Worm (Caenorhabditis elegans) whole organism, mixed stage, embryonic: ENCODE measurements around the gene aat-4.
"Not testable (repeated sequence)": the region's sequence is repeated elsewhere in the genome, so short reads cannot be mapped to it uniquely, and the experiment has no call there.

ENCODE experiments used
- M03D4.4 ChIP-seq: sonication (generic microtip); optimal IDR thresholded peaks from 2 replicates; lab custom pipeline; 2017; ENCODE audit warnings: mild to moderate bottlenecking, missing genetic modification characterization, missing compliant biosample characterization
- bed-3 ChIP-seq: fragments of 200-800 bp; sonication (Bioruptor generic); optimal IDR thresholded peaks from 3 replicates; lab custom pipeline; 2018; ENCODE audit warnings: mild to moderate bottlenecking, missing genetic modification characterization, moderate library complexity, missing compliant biosample characterization
- blmp-1 ChIP-seq: fragments of 150-350 bp; optimal IDR thresholded peaks from 2 replicates; lab custom pipeline; 2014; ENCODE audit warnings: missing biosample characterization, missing genetic modification characterization
- ceh-43 ChIP-seq: fragments of 200-800 bp; sonication (Bioruptor generic); optimal IDR thresholded peaks from 2 replicates; lab custom pipeline; 2018; ENCODE audit warnings: mild to moderate bottlenecking, missing genetic modification characterization, moderate library complexity, missing compliant biosample characterization
- ceh-83 ChIP-seq: fragments of 200-800 bp; sonication (Bioruptor generic); optimal IDR thresholded peaks from 2 replicates; lab custom pipeline; 2018; ENCODE audit warnings: mild to moderate bottlenecking, missing genetic modification characterization, missing compliant biosample characterization
- ces-1 ChIP-seq: fragments of 150-350 bp; optimal IDR thresholded peaks from 2 replicates; lab custom pipeline; 2014; ENCODE audit warnings: missing biosample characterization, missing genetic modification reagents, missing genetic modification characterization
- cnd-1 ChIP-seq: fragments of 200-800 bp; sonication (Bioruptor generic); optimal IDR thresholded peaks from 2 replicates; lab custom pipeline; 2018; ENCODE audit warnings: mild to moderate bottlenecking, missing genetic modification characterization, missing compliant biosample characterization
- drap-1 ChIP-seq: fragments of 200-800 bp; sonication (Bioruptor generic); optimal IDR thresholded peaks from 3 replicates; lab custom pipeline; 2018; ENCODE audit warnings: mild to moderate bottlenecking, missing genetic modification characterization, missing compliant biosample characterization
- elt-1 ChIP-seq: sonication (generic microtip); optimal IDR thresholded peaks from 2 replicates; lab custom pipeline; 2017; ENCODE audit warnings: missing genetic modification characterization, mild to moderate bottlenecking, missing compliant biosample characterization, antibody characterized with exemption, moderate library complexity, borderline replicate concordance; ENCODE audit not compliant: insufficient read depth
- elt-3 ChIP-seq: fragments of 150-350 bp; optimal IDR thresholded peaks from 2 replicates; lab custom pipeline; 2014; ENCODE audit warnings: missing biosample characterization, missing genetic modification characterization
- flh-1 ChIP-seq: fragments of 200-800 bp; sonication (Bioruptor generic); optimal IDR thresholded peaks from 2 replicates; lab custom pipeline; 2018; ENCODE audit warnings: mild to moderate bottlenecking, missing genetic modification characterization, moderate library complexity, missing compliant biosample characterization
- ham-2 ChIP-seq: fragments of 200-800 bp; sonication (Bioruptor generic); optimal IDR thresholded peaks from 2 replicates; lab custom pipeline; 2018; ENCODE audit warnings: mild to moderate bottlenecking, missing genetic modification characterization, missing compliant biosample characterization
- hlh-1 ChIP-seq: fragments of 150-350 bp; optimal IDR thresholded peaks from 2 replicates; lab custom pipeline; 2014; ENCODE audit warnings: missing biosample characterization, missing genetic modification reagents, missing genetic modification characterization
- lin-13 ChIP-seq: fragments of 150-350 bp; optimal IDR thresholded peaks from 2 replicates; lab custom pipeline; 2014; ENCODE audit warnings: missing biosample characterization, missing genetic modification characterization
- mab-5 ChIP-seq: fragments of 150-350 bp; optimal IDR thresholded peaks from 2 replicates; lab custom pipeline; 2014; ENCODE audit warnings: missing biosample characterization, missing genetic modification characterization
- mep-1 ChIP-seq: fragments of 150-350 bp; optimal IDR thresholded peaks from 2 replicates; lab custom pipeline; 2017; ENCODE audit warnings: missing biosample characterization, missing genetic modification reagents, missing genetic modification characterization, inconsistent platforms
- mls-2 ChIP-seq: sonication (generic microtip); optimal IDR thresholded peaks from 2 replicates; lab custom pipeline; 2016; ENCODE audit warnings: mild to moderate bottlenecking, missing genetic modification characterization, moderate library complexity, missing compliant biosample characterization
- nhr-12 ChIP-seq: fragments of 150-350 bp; optimal IDR thresholded peaks from 2 replicates; lab custom pipeline; 2014; ENCODE audit warnings: missing biosample characterization, missing genetic modification characterization
- nhr-2 ChIP-seq: fragments of 150-350 bp; optimal IDR thresholded peaks from 2 replicates; lab custom pipeline; 2014; ENCODE audit warnings: missing biosample characterization, missing genetic modification characterization
- nhr-237 ChIP-seq: fragments of 150-350 bp; optimal IDR thresholded peaks from 2 replicates; lab custom pipeline; 2014; ENCODE audit warnings: missing biosample characterization, missing genetic modification characterization
- nhr-28 ChIP-seq: fragments of 150-350 bp; optimal IDR thresholded peaks from 2 replicates; lab custom pipeline; 2014; ENCODE audit warnings: missing biosample characterization, missing genetic modification characterization
- nhr-76 ChIP-seq: sonication (generic microtip); optimal IDR thresholded peaks from 2 replicates; lab custom pipeline; 2017; ENCODE audit warnings: missing biosample characterization, missing genetic modification characterization
- sem-2 ChIP-seq: fragments of 200-800 bp; sonication (Bioruptor generic); optimal IDR thresholded peaks from 2 replicates; lab custom pipeline; 2018; ENCODE audit warnings: mild to moderate bottlenecking, missing genetic modification characterization, missing compliant biosample characterization
- snpc-4 ChIP-seq: fragments of 150-350 bp; optimal IDR thresholded peaks from 2 replicates; lab custom pipeline; 2014; ENCODE audit warnings: missing biosample characterization, missing genetic modification characterization
- tbx-8 ChIP-seq: fragments of 200-800 bp; sonication (Bioruptor generic); optimal IDR thresholded peaks from 2 replicates; lab custom pipeline; 2018; ENCODE audit warnings: mild to moderate bottlenecking, missing genetic modification characterization, moderate library complexity, missing compliant biosample characterization
- unc-120 ChIP-seq: sonication (generic microtip); optimal IDR thresholded peaks from 2 replicates; lab custom pipeline; 2017; ENCODE audit warnings: missing genetic modification characterization, missing compliant biosample characterization; ENCODE audit not compliant: poor library complexity, severe bottlenecking
- unc-39 ChIP-seq: fragments of 150-350 bp; optimal IDR thresholded peaks from 2 replicates; lab custom pipeline; 2014; ENCODE audit warnings: missing biosample characterization, missing genetic modification characterization
- zip-8 ChIP-seq: fragments of 150-350 bp; optimal IDR thresholded peaks from 2 replicates; lab custom pipeline; 2014; ENCODE audit warnings: missing biosample characterization, missing genetic modification characterization
- ztf-11 ChIP-seq: fragments of 150-350 bp; optimal IDR thresholded peaks from 2 replicates; lab custom pipeline; 2014; ENCODE audit warnings: missing biosample characterization, missing genetic modification characterization

The aat-4 gene

DNA sequence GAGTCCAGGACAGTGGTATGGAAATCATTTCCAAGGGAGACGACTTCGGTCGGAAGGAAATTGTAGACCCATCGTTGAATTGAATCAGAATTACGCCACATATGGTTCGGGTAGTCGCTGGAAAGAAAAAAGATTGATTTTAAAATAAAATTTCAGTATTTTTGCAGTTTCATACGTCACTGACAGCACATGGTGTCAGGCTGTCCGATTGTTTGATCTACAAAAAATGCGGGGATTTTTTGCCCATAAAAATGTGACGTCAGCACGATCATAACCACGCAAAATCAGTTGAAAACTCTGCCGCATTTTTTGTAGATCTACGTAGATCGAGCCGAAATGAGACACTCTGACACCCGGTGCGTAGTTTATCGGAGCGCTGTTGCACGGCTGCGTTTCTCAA, 41.8 kb upstream of the aat-4 start, which contains the start of gene Y73B6BL.12:
TSS of gene Y73B6BL.12 (minus strand) at position 101 of the 400 bp plus-strand sequence.
- TF ChIP-seq zip-8 (tag; lab: Kevin White, UChicago); blmp-1 (tag; lab: Kevin White, UChicago); mep-1: not testable (repeated sequence)
- TF ChIP-seq, all 35 proteins: peak for 0; not testable (repeated sequence) for 35

DNA sequence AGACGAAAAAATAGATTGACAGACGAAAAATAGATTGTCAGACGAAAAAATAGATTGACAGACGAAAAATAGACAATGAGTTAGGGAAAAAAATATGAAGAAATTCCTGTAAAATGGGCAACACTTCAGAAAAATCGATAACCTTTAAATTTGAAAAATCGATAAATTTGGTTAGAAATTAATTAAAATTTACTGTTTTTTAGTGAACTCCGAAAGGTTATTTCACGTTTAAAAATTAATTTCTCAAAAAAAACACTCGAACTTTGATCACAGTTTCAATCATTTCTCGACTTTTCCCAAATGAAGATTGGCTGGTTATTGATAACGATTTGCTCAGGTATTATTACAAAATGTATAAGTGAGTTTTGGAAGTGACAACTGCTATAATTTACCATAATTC, 31.9 kb upstream of the aat-4 start, which contains the start of gene csp-2:
TSS of gene csp-2 (plus strand) at position 301 of the 400 bp plus-strand sequence.
- no peak for TF ChIP-seq ceh-83 (GFP tag; lab: Kevin White, UChicago)
- TF ChIP-seq snpc-4 (tag; lab: Kevin White, UChicago), result no peak
- no peak for TF ChIP-seq zip-8 (tag; lab: Kevin White, UChicago)
- no peak for TF ChIP-seq M03D4.4 (tag; lab: Kevin White, UChicago)
- TF ChIP-seq nhr-237 (tag; lab: Kevin White, UChicago), result no peak
- no peak for TF ChIP-seq tbx-8 (GFP tag; lab: Kevin White, UChicago)
- TF ChIP-seq nhr-12 (tag; lab: Kevin White, UChicago), result no peak
- TF ChIP-seq hlh-1 (tag; lab: Kevin White, UChicago), result no peak
- TF ChIP-seq ces-1, result no peak
- no peak for TF ChIP-seq mep-1

DNA sequence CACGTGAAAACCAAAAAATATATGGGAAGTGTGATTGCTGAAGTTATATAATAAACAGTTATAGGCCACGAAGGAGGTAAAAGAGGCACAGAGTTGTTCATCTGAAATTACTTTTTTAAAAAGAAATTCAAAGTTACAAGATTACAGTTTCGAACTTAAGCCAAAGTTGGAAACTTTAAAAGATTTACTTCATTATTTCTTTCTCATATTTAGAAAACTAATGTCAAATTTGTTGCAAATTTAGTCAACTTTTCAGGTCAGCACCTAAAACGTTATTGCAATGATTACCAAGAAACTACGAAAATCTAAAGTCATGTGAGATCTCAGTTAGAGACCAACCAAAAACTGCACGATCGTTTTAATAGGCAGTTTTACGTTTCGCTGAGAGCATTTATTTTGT, 28.1 kb upstream of the aat-4 start, which contains the start of gene srv-25:
TSS of gene srv-25 (minus strand) at position 101 of the 400 bp plus-strand sequence.
- TF ChIP-seq zip-8 (tag; lab: Kevin White, UChicago) (no peak), lin-13 (tag; lab: Kevin White, UChicago) (no peak), ceh-83 (GFP tag; lab: Kevin White, UChicago) (no peak), sem-2 (GFP tag; lab: Kevin White, UChicago) (no peak), nhr-76 (tag; lab: Kevin White, UChicago) (no peak), ham-2 (GFP tag; lab: Kevin White, UChicago) (no peak), blmp-1 (tag; lab: Kevin White, UChicago) (no peak), mab-5 (no peak), mls-2 (tag; lab: Kevin White, UChicago) (no peak), ces-1 (no peak), drap-1 (GFP tag; lab: Kevin White, UChicago) (no peak), bed-3 (GFP tag; lab: Kevin White, UChicago) (no peak), tbx-8 (GFP tag; lab: Kevin White, UChicago) (no peak), elt-3 (tag; lab: Kevin White, UChicago) (no peak), unc-39 (tag; lab: Kevin White, UChicago) (no peak), snpc-4 (tag; lab: Kevin White, UChicago) (no peak), cnd-1 (no peak), ceh-43 (no peak)

DNA sequence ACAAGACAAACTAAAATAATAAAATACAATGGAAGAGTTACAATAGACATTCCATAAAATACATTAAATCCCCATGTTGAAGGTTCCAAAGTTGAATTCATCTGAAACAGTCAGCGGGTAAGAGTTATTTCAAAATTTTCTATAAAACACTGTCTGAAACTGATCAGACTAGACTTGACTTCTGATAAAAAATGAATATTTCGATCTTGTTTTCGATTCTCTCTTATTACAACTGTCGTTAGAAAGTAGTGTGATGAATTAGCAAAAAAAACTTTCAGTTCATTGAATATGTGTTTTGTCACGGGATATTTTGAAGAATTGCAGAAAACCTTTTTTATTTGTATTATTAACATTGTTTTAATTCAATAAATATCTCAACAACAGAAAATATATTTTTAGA, 26.2 kb upstream of the aat-4 start, which contains the start of gene srv-26:
TSS of gene srv-26 (minus strand) at position 101 of the 400 bp plus-strand sequence.
- TF ChIP-seq ztf-11, result no peak
- TF ChIP-seq ceh-83 (GFP tag; lab: Kevin White, UChicago), result no peak
- TF ChIP-seq ces-1, result no peak
- no peak for TF ChIP-seq flh-1 (GFP tag; lab: Kevin White, UChicago)
- no peak for TF ChIP-seq nhr-237 (tag; lab: Kevin White, UChicago)
- no peak for TF ChIP-seq nhr-28 (tag; lab: Kevin White, UChicago)
- no peak for TF ChIP-seq elt-1 (tag; lab: Kevin White, UChicago)

DNA sequence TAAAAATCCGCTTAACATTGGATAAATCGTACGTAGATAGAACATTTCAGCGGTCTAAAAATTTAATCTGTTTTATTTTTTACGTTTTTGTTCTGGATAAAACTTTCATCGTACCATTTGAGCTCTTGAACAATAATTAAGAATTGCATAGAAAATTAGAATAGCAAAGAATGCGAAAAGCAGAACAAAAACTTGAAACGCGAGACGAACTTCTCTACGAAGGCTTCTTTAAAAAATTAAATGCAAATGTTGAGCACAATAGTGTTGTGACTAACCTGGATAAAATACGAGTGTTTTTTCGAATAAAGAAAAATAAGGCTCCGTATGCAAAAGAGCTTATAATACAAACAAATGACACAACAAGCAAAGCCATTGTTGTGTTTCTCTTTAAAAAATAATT, 24.0 kb upstream of the aat-4 start:
- no peak for TF ChIP-seq ham-2 (GFP tag; lab: Kevin White, UChicago)
- no peak for TF ChIP-seq unc-120 (tag; lab: Kevin White, UChicago)
- no peak for TF ChIP-seq nhr-12 (tag; lab: Kevin White, UChicago)
- TF ChIP-seq drap-1 (GFP tag; lab: Kevin White, UChicago), result no peak
- no peak for TF ChIP-seq unc-39 (tag; lab: Kevin White, UChicago)
- no peak for TF ChIP-seq ces-1
- TF ChIP-seq tbx-8 (GFP tag; lab: Kevin White, UChicago), result no peak
- TF ChIP-seq hlh-1 (tag; lab: Kevin White, UChicago), result no peak
- TF ChIP-seq sem-2 (GFP tag; lab: Kevin White, UChicago), result no peak
- no peak for TF ChIP-seq nhr-2 (tag; lab: Kevin White, UChicago)
